Worm (Caenorhabditis elegans): Measurements from ENCODE around the gene R08C7.4.

The R08C7.4 gene

ce11 chrIV:4398890-4399289 lies 35.9 kb upstream of the R08C7.4 start:
- TF ChIP-seq mab-9 (GFP tag; IDR thresholded peaks at IDR 0.05): no peak
- no peak for TF ChIP-seq efl-1 (optimal IDR thresholded peaks at IDR 0.05)
- TF ChIP-seq efl-1 (GFP tag; optimal IDR thresholded peaks at IDR 0.05 in 1 of 2): peak in 1 of 2 experiments; percentile 56

ce11 chrIV:4399418-4400136 lies 35.3 kb upstream of the R08C7.4 start:
- TF ChIP-seq efl-1 (optimal IDR thresholded peaks at IDR 0.05): peak in 1 of 2 experiments; percentile 1
- peak in 1 of 2 experiments; percentile 71 for TF ChIP-seq efl-1 (GFP tag; optimal IDR thresholded peaks at IDR 0.05 in 1 of 2)
- no peak for TF ChIP-seq hpl-2 (GFP tag; optimal IDR thresholded peaks at IDR 0.05)
- TF ChIP-seq sptf-1 (tag; optimal IDR thresholded peaks at IDR 0.05): no peak
- no peak for TF ChIP-seq unc-30 (tag; optimal IDR thresholded peaks at IDR 0.05)
- TF ChIP-seq F16B12.6 (tag; optimal IDR thresholded peaks at IDR 0.05): no peak
- TF ChIP-seq blmp-1 (tag; optimal IDR thresholded peaks at IDR 0.05): peak; percentile 63
- no peak for TF ChIP-seq efl-3 (GFP tag; optimal IDR thresholded peaks at IDR 0.05)

ce11 chrIV:4400350-4401326 lies 34.2 kb upstream of the R08C7.4 start, which contains the start of gene Y24D9A.6:
TSS of gene Y24D9A.6 (minus strand) at chrIV:4400400.
- TF ChIP-seq hlh-4 (tag; optimal IDR thresholded peaks at IDR 0.05): no peak
- peak; percentile 72 to 81 for TF ChIP-seq lsy-2 (tag; optimal IDR thresholded peaks at IDR 0.05)
- TF ChIP-seq pag-3 (tag; optimal IDR thresholded peaks at IDR 0.05; ENCODE audit: borderline replicate concordance, insufficient read depth): no peak
- TF ChIP-seq pax-3 (tag; optimal IDR thresholded peaks at IDR 0.05): peak; percentile 4
- TF ChIP-seq sptf-1 (tag; optimal IDR thresholded peaks at IDR 0.05): no peak
- peak; percentile 41 for TF ChIP-seq aly-2 (tag; optimal IDR thresholded peaks at IDR 0.05)
- TF ChIP-seq fkh-4 (tag; optimal IDR thresholded peaks at IDR 0.05; ENCODE audit: borderline replicate concordance): no peak
- TF ChIP-seq rnt-1 (tag; optimal IDR thresholded peaks at IDR 0.05): peak; percentile 49
- peak; percentile 55 for TF ChIP-seq fos-1 (tag; optimal IDR thresholded peaks at IDR 0.05)
- peak; percentile 10 to 63 for TF ChIP-seq mdl-1 (tag; optimal IDR thresholded peaks at IDR 0.05)
- no peak for TF ChIP-seq unc-98 (GFP tag; IDR thresholded peaks at IDR 0.05)
- peak; percentile 96 for TF ChIP-seq efl-3 (GFP tag; optimal IDR thresholded peaks at IDR 0.05)
- peak; percentile 94 for TF ChIP-seq nhr-90 (tag; optimal IDR thresholded peaks at IDR 0.05; ENCODE audit: poor library complexity)
- peak; percentile 68 for TF ChIP-seq ztf-4 (tag; optimal IDR thresholded peaks at IDR 0.05)
- TF ChIP-seq zip-4 (GFP tag; optimal IDR thresholded peaks at IDR 0.05): no peak
- TF ChIP-seq vab-15 (tag; optimal IDR thresholded peaks at IDR 0.05): peak; percentile 66
- peak; percentile 100 for TF ChIP-seq grh-1 (GFP tag; IDR thresholded peaks at IDR 0.05)
- no peak for TF ChIP-seq fkh-8 (tag; optimal IDR thresholded peaks at IDR 0.05)
- peak; percentile 84 for TF ChIP-seq nhr-20 (tag; optimal IDR thresholded peaks at IDR 0.05)
- no peak for TF ChIP-seq C04F5.9 (tag; optimal IDR thresholded peaks at IDR 0.05)
- TF ChIP-seq ceh-82 (tag; optimal IDR thresholded peaks at IDR 0.05): peak; percentile 20 to 47 (median 37)
- peak; percentile 64 for TF ChIP-seq tbx-2 (tag; optimal IDR thresholded peaks at IDR 0.05)
- no peak for TF ChIP-seq tlp-1 (tag; optimal IDR thresholded peaks at IDR 0.05)
- no peak for TF ChIP-seq ztf-11 (tag; optimal IDR thresholded peaks at IDR 0.05)
- TF ChIP-seq ceh-90 (tag; optimal IDR thresholded peaks at IDR 0.05): no peak
- no peak for TF ChIP-seq isw-1 (GFP tag; IDR thresholded peaks at IDR 0.05)
- TF ChIP-seq nhr-237 (tag; optimal IDR thresholded peaks at IDR 0.05): peak; percentile 57
- TF ChIP-seq lin-15B (tag; optimal IDR thresholded peaks at IDR 0.05): no peak
- TF ChIP-seq nhr-84 (tag; optimal IDR thresholded peaks at IDR 0.05): no peak
- TF ChIP-seq nhr-11 (tag; optimal IDR thresholded peaks at IDR 0.05): peak; percentile 68
- peak in 3 of 6 experiments; percentile 69 to 89 (median 76) for TF ChIP-seq elt-3 (tag; optimal IDR thresholded peaks at IDR 0.05)
- no peak for TF ChIP-seq dsc-1 (tag; optimal IDR thresholded peaks at IDR 0.05)
- TF ChIP-seq lin-35 (GFP tag; optimal IDR thresholded peaks at IDR 0.05): peak; percentile 56 to 86
- TF ChIP-seq fkh-10 (GFP tag; optimal IDR thresholded peaks at IDR 0.05): no peak
- TF ChIP-seq ces-1 (GFP tag; optimal IDR thresholded peaks at IDR 0.05): no peak
- TF ChIP-seq unc-130 (tag; optimal IDR thresholded peaks at IDR 0.05): peak; percentile 17
- no peak for TF ChIP-seq alr-1 (tag; optimal IDR thresholded peaks at IDR 0.05; ENCODE audit: borderline replicate concordance)
- TF ChIP-seq zag-1 (tag; optimal IDR thresholded peaks at IDR 0.05): no peak
